Worm (Caenorhabditis elegans): ENCODE results near the gene nduf-2.2.

Gene nduf-2.2

DNA sequence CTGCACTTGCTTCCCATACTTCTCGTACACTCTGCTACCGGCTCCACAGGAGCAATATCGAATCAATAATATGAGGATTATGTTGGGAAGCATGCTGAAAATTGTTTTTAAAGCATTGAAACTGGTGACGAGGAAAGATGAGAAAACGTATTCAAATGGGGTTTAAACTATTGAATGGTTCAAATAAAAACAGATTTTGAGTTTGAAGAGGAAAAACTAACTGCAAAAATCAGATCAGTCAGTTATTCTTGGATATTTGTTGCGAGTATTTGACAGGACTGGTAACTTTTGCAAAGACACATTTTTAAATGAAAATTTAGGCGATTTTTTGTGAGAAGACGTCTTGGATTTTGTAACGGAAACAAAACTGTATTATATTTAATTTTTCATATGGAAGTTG, 49.7 kb downstream of the nduf-2.2 start, which contains the start of gene acr-5:
Gene acr-5 (minus strand): TSS at position 101 of the 400 bp plus-strand sequence.
- TF ChIP-seq pqm-1 (tag; optimal IDR thresholded peaks at IDR 0.05) (no peak), ama-1 (optimal IDR thresholded peaks at IDR 0.05) (no peak), unc-39 (tag; optimal IDR thresholded peaks at IDR 0.05) (no peak), dmd-9 (GFP tag; IDR thresholded peaks at IDR 0.05) (no peak), ZK546.5 (tag; optimal IDR thresholded peaks at IDR 0.05) (no peak)

Measured in whole organism, L4 larva.